Fruit fly (Drosophila melanogaster): ENCODE measurements around the gene Odj.

The Odj gene

DNA sequence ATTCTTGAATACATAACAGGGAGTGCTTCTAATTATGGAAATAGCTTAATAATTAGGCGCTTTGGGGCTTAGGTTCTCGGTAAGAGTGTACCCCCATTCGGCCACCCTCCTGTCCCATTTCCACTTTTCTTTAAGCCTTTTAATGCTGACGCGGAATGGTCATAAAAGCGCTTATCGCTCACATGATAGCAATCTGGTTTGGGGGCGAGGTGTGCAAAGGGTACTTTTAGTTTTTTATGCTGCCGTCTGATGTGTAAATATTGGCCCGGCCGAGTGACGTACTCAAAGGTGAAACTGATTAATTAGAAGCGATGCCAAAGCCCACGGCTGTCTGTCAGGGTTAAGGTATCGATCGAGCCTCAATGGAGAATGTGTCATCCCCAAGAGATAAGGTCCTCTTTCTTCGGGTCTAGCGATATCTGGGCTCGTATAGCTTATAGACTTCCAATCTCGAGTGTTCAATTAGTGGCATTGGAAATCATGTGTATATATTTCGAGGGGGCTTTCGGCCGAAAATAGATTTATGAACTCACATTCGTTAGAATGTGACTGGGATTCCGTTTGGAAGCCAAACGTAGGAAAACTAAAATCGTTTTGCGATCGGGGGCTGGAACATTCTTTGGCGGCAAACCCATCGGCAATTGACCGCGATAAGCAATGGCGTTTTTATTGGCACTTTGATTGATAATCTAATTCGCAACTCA is 49.1 kb downstream of the Odj start:
- TF ChIP-seq noc (tag; optimal IDR thresholded peaks at IDR 0.05) = peak; percentile 80

DNA sequence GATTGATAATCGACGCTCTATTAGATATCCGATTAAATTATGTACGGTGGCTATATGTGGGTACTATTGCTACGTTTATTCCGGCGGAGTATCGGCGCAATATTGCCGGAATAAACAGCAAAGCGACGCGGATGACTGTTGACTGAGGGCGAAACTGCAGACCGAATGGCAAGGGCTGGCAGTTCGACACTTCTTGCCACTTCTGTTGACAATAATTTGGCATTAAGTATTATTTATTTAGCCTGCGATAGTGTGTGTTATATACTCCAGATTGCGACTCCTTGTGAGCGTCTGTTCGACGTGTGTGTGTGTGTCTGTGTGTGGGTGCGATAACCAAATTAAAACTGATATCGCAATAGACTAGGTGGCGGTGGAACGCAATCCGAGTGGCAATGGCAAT is 50.1 kb downstream of the Odj start:
- TF ChIP-seq noc (tag; optimal IDR thresholded peaks at IDR 0.05) = peak; percentile 15

Data from whole organism, larva.